Worm (Caenorhabditis elegans) whole organism, early embryonic: Measurements from ENCODE around the gene F44E7.9.

Experiments
- B0310.2 ChIP-seq: sonication (generic microtip); optimal IDR thresholded peaks from 2 replicates; lab custom pipeline; 2016; ENCODE audit warnings: mild to moderate bottlenecking, missing genetic modification characterization, missing compliant biosample characterization
- F13C5.2 ChIP-seq: sonication (generic microtip); optimal IDR thresholded peaks from 2 replicates; lab custom pipeline; 2017; ENCODE audit warnings: mild to moderate bottlenecking, missing genetic modification characterization, inconsistent platforms, missing compliant biosample characterization
- ceh-13 ChIP-seq: fragments of 200-800 bp; sonication (Bioruptor generic); optimal IDR thresholded peaks from 2 replicates; lab custom pipeline; 2018; ENCODE audit warnings: mild to moderate bottlenecking, missing genetic modification characterization, missing compliant biosample characterization
- hmbx-1 ChIP-seq: sonication (generic microtip); optimal IDR thresholded peaks from 2 replicates; lab custom pipeline; 2016; ENCODE audit warnings: mild to moderate bottlenecking, missing genetic modification characterization, missing compliant biosample characterization
- pes-1 ChIP-seq: fragments of 200-800 bp; sonication (Bioruptor generic); IDR thresholded peaks from 2 replicates; pipeline ENCODE4 v1.3.6; 2022; ENCODE audit warnings: missing genetic modification reagents, missing genetic modification characterization, missing compliant biosample characterization
- tbx-37 ChIP-seq: fragments of 200-800 bp; sonication (Bioruptor generic); conservative IDR thresholded peaks from 2 replicates; pipeline ENCODE4 v1.3.6; 2022; ENCODE audit warnings: missing genetic modification reagents, missing genetic modification characterization, missing compliant biosample characterization

ce11 chrV:5779984-5780383 lies 11.0 kb upstream of the F44E7.9 start:
- TF ChIP-seq pes-1: no peak
- no peak for TF ChIP-seq hmbx-1 (tag; lab: Kevin White, UChicago)
- no peak for TF ChIP-seq B0310.2
- TF ChIP-seq tbx-37 (GFP tag; lab: Robert Waterston, UW): no peak
- TF ChIP-seq F13C5.2 (tag; lab: Kevin White, UChicago): no peak
- no peak for TF ChIP-seq ceh-13 (GFP tag; lab: Kevin White, UChicago)
